Fruit fly (Drosophila melanogaster): ENCODE data around the gene CG11791.

dm6 chr3R:25032686-25033085, 16.7 kb upstream of the CG11791 start:
- TF ChIP-seq CG14711 (tag; optimal IDR thresholded peaks at IDR 0.05) = no peak
- no peak for TF ChIP-seq Hr96 (GFP tag; optimal IDR thresholded peaks at IDR 0.05)
- no peak for TF ChIP-seq kay (GFP tag; ENCODE audit: borderline replicate concordance)
- TF ChIP-seq tj (GFP tag; optimal IDR thresholded peaks at IDR 0.05) = no peak
- TF ChIP-seq toe (GFP tag; optimal IDR thresholded peaks at IDR 0.05) = no peak
- no peak for TF ChIP-seq CG1620 (GFP tag; optimal IDR thresholded peaks at IDR 0.05)
- no peak for TF ChIP-seq CG11617 (GFP tag; optimal IDR thresholded peaks at IDR 0.05)
- no peak for TF ChIP-seq ovo (GFP tag; optimal IDR thresholded peaks at IDR 0.05)
- no peak for TF ChIP-seq bab1 (GFP tag; optimal IDR thresholded peaks at IDR 0.05)
- TF ChIP-seq Clk (GFP tag; optimal IDR thresholded peaks at IDR 0.05) = no peak
- no peak for TF ChIP-seq Mnt (GFP tag; optimal IDR thresholded peaks at IDR 0.05)
- no peak for TF ChIP-seq CG12768 (GFP tag; optimal IDR thresholded peaks at IDR 0.05)
- TF ChIP-seq CG33017 (tag; optimal IDR thresholded peaks at IDR 0.05) = no peak
- no peak for TF ChIP-seq pad (GFP tag; optimal IDR thresholded peaks at IDR 0.05)
